Worm (Caenorhabditis elegans) whole organism, young adult: Measurements from ENCODE around the gene ZK813.1.

Experiments
- B0261.1 ChIP-seq: sonication (generic microtip); optimal IDR thresholded peaks from 2 replicates; lab custom pipeline; 2016; ENCODE audit warnings: mild to moderate bottlenecking, missing genetic modification characterization, moderate library complexity, missing compliant biosample characterization
- C17E4.6 ChIP-seq: fragments of 200-800 bp; sonication (Bioruptor generic); IDR thresholded peaks from 2 replicates; pipeline ENCODE4 v1.3.6; 2022; ENCODE audit warnings: missing genetic modification reagents, missing genetic modification characterization, missing compliant biosample characterization
- D2030.7 ChIP-seq: fragments of 200-800 bp; sonication (Bioruptor generic); IDR thresholded peaks from 2 replicates; pipeline ENCODE4 v1.3.6; 2022; ENCODE audit warnings: missing genetic modification reagents, missing genetic modification characterization, missing compliant biosample characterization
- F57C9.4 ChIP-seq: sonication (generic microtip); optimal IDR thresholded peaks from 2 replicates; lab custom pipeline; 2017; ENCODE audit warnings: mild to moderate bottlenecking, missing genetic modification characterization, missing compliant biosample characterization
- T26A5.8 ChIP-seq: sonication (generic microtip); optimal IDR thresholded peaks from 2 replicates; lab custom pipeline; 2016; ENCODE audit warnings: missing genetic modification characterization, missing compliant biosample characterization
- Y53F4B.3 ChIP-seq: fragments of 200-800 bp; sonication (Bioruptor generic); IDR thresholded peaks from 2 replicates; pipeline ENCODE4 v1.3.6; 2022; ENCODE audit warnings: missing genetic modification reagents, missing genetic modification characterization, missing compliant biosample characterization
- Y53G8AR.9 ChIP-seq: fragments of 200-800 bp; sonication (Bioruptor generic); conservative IDR thresholded peaks from 2 replicates; pipeline ENCODE4 v1.3.6; 2022; ENCODE audit warnings: missing genetic modification reagents, missing genetic modification characterization, missing compliant biosample characterization
- Y67H2A.10 ChIP-seq: fragments of 200-800 bp; sonication (Bioruptor generic); conservative IDR thresholded peaks from 2 replicates; pipeline ENCODE4 v1.3.6; 2022; ENCODE audit warnings: missing genetic modification reagents, missing genetic modification characterization, missing compliant biosample characterization
- Y95B8A.8 ChIP-seq: fragments of 200-800 bp; sonication (Bioruptor generic); IDR thresholded peaks from 2 replicates; pipeline ENCODE4 v1.3.6; 2022; ENCODE audit warnings: missing genetic modification reagents, missing genetic modification characterization, missing compliant biosample characterization
- attf-3 ChIP-seq: fragments of 200-800 bp; sonication (Bioruptor generic); conservative IDR thresholded peaks from 2 replicates; pipeline ENCODE4 v1.3.6; 2022; ENCODE audit warnings: missing genetic modification reagents, missing genetic modification characterization, missing compliant biosample characterization
- attf-6 ChIP-seq: fragments of 200-800 bp; sonication (Bioruptor generic); IDR thresholded peaks from 2 replicates; pipeline ENCODE4 v1.3.6; 2022; ENCODE audit warnings: missing genetic modification reagents, missing genetic modification characterization, missing compliant biosample characterization
- ccch-3 ChIP-seq: fragments of 200-800 bp; sonication (Bioruptor generic); optimal IDR thresholded peaks from 2 replicates; lab custom pipeline; 2018; ENCODE audit warnings: mild to moderate bottlenecking, missing genetic modification characterization, missing compliant biosample characterization
- cebp-1 ChIP-seq, 2 experiments: fragments of 200-800 bp in 1 of 2; sonication (Bioruptor generic) in 1 of 2; sonication (generic microtip) in 1 of 2; IDR thresholded peaks in 1 of 2; optimal IDR thresholded peaks in 1 of 2; 2 replicates each; pipeline versions ENCODE4 v1.3.6 to Lab custom; 2017 to 2022; ENCODE audit warnings: missing compliant biosample characterization in 2 of 2, missing genetic modification characterization in 2 of 2, mild to moderate bottlenecking in 1 of 2, missing genetic modification reagents in 1 of 2, moderate library complexity in 1 of 2
- cebp-2 ChIP-seq: fragments of 200-800 bp; sonication (Bioruptor generic); IDR thresholded peaks from 2 replicates; pipeline ENCODE4 v1.3.6; 2022; ENCODE audit warnings: missing genetic modification characterization, missing compliant biosample characterization
- ceh-100 ChIP-seq: fragments of 200-800 bp; sonication (Bioruptor generic); IDR thresholded peaks from 2 replicates; pipeline ENCODE4 v1.3.6; 2022; ENCODE audit warnings: missing genetic modification reagents, missing genetic modification characterization, missing compliant biosample characterization
- ceh-40 ChIP-seq: fragments of 200-800 bp; sonication (Bioruptor generic); IDR thresholded peaks from 2 replicates; pipeline ENCODE4 v1.3.6; 2022; ENCODE audit warnings: missing genetic modification characterization, missing compliant biosample characterization
- ceh-91 ChIP-seq: fragments of 200-800 bp; sonication (Bioruptor generic); IDR thresholded peaks from 2 replicates; pipeline ENCODE4 v1.3.6; 2022; ENCODE audit warnings: missing genetic modification reagents, missing genetic modification characterization, missing compliant biosample characterization
- chd-7 ChIP-seq: sonication (generic microtip); optimal IDR thresholded peaks from 2 replicates; lab custom pipeline; 2016; ENCODE audit warnings: mild to moderate bottlenecking, missing genetic modification characterization, moderate library complexity, missing compliant biosample characterization
- die-1 ChIP-seq: sonication (generic microtip); optimal IDR thresholded peaks from 2 replicates; lab custom pipeline; 2016; ENCODE audit warnings: missing genotype, mild to moderate bottlenecking, missing genetic modification characterization, missing compliant biosample characterization
- dox-1 ChIP-seq: fragments of 200-800 bp; sonication (Bioruptor generic); IDR thresholded peaks from 2 replicates; pipeline ENCODE4 v1.3.6; 2022; ENCODE audit warnings: missing genetic modification reagents, missing genetic modification characterization, missing compliant biosample characterization
- dpff-1 ChIP-seq: sonication (generic microtip); optimal IDR thresholded peaks from 2 replicates; lab custom pipeline; 2017; ENCODE audit warnings: mild to moderate bottlenecking, missing genetic modification characterization, missing compliant biosample characterization
- egl-44 ChIP-seq: fragments of 200-800 bp; sonication (Bioruptor generic); IDR thresholded peaks from 2 replicates; pipeline ENCODE4 v1.3.6; 2022; ENCODE audit warnings: missing genetic modification reagents, missing genetic modification characterization, missing compliant biosample characterization
- ekl-4 ChIP-seq: fragments of 200-800 bp; sonication (Bioruptor generic); IDR thresholded peaks from 2 replicates; pipeline ENCODE4 v1.3.6; 2022; ENCODE audit warnings: missing genetic modification reagents, missing genetic modification characterization, missing compliant biosample characterization
- fkh-3 ChIP-seq: sonication (generic microtip); optimal IDR thresholded peaks from 2 replicates; lab custom pipeline; 2016; ENCODE audit warnings: mild to moderate bottlenecking, missing genetic modification characterization, missing compliant biosample characterization
- gei-17 ChIP-seq: fragments of 200-800 bp; sonication (Bioruptor generic); optimal IDR thresholded peaks from 2 replicates; lab custom pipeline; 2018; ENCODE audit warnings: mild to moderate bottlenecking, missing genetic modification characterization, missing compliant biosample characterization
- hlh-12 ChIP-seq: sonication (generic microtip); optimal IDR thresholded peaks from 2 replicates; lab custom pipeline; 2016; ENCODE audit warnings: missing genetic modification characterization, missing compliant biosample characterization
- hrde-1 ChIP-seq: sonication (generic microtip); optimal IDR thresholded peaks from 2 replicates; lab custom pipeline; 2016; ENCODE audit warnings: missing genetic modification characterization, mild to moderate bottlenecking, missing compliant biosample characterization, moderate library complexity, missing genotype, missing genetic modification reagents, borderline replicate concordance
- lin-35 ChIP-seq, 3 experiments: fragments of 150-350 bp in 2 of 3; sonication (generic microtip) in 1 of 3; optimal IDR thresholded peaks; 2 replicates each; lab custom pipeline; 2014 to 2018; ENCODE audit warnings: missing biosample characterization in 3 of 3, missing genetic modification characterization in 3 of 3, missing genetic modification reagents in 3 of 3
- lin-40 ChIP-seq: sonication (generic microtip); optimal IDR thresholded peaks from 2 replicates; lab custom pipeline; 2016; ENCODE audit warnings: missing genetic modification characterization, mild to moderate bottlenecking, missing compliant biosample characterization, missing genotype, missing genetic modification reagents
- lir-1 ChIP-seq: fragments of 200-800 bp; sonication (Bioruptor generic); conservative IDR thresholded peaks from 2 replicates; pipeline ENCODE4 v1.3.6; 2022; ENCODE audit warnings: missing genetic modification reagents, missing genetic modification characterization, missing compliant biosample characterization
- lsl-1 ChIP-seq: fragments of 200-800 bp; sonication (Bioruptor generic); optimal IDR thresholded peaks from 2 replicates; lab custom pipeline; 2018; ENCODE audit warnings: mild to moderate bottlenecking, missing genetic modification characterization, moderate library complexity, missing compliant biosample characterization
- lsy-27 ChIP-seq: sonication (generic microtip); optimal IDR thresholded peaks from 2 replicates; lab custom pipeline; 2017; ENCODE audit warnings: missing genetic modification characterization, mild to moderate bottlenecking, missing compliant biosample characterization, antibody characterized with exemption, missing genotype, borderline replicate concordance; ENCODE audit not compliant: insufficient read depth
- madf-3 ChIP-seq: fragments of 200-800 bp; sonication (Bioruptor generic); IDR thresholded peaks from 2 replicates; pipeline ENCODE4 v1.3.6; 2022; ENCODE audit warnings: missing genetic modification reagents, missing genetic modification characterization, missing compliant biosample characterization
- madf-6 ChIP-seq: fragments of 200-800 bp; sonication (Bioruptor generic); IDR thresholded peaks from 2 replicates; pipeline ENCODE4 v1.3.6; 2022; ENCODE audit warnings: missing genetic modification reagents, missing genetic modification characterization, missing compliant biosample characterization
- mes-4 ChIP-seq: sonication (generic microtip); optimal IDR thresholded peaks from 2 replicates; lab custom pipeline; 2016; ENCODE audit warnings: missing genotype, missing genetic modification characterization, missing compliant biosample characterization
- nhr-80 ChIP-seq: sonication (generic microtip); optimal IDR thresholded peaks from 2 replicates; lab custom pipeline; 2016; ENCODE audit warnings: missing genetic modification characterization, missing compliant biosample characterization
- nhr-90 ChIP-seq: sonication (generic microtip); optimal IDR thresholded peaks from 2 replicates; lab custom pipeline; 2016; ENCODE audit warnings: missing genotype, mild to moderate bottlenecking, missing genetic modification characterization, missing compliant biosample characterization
- snpc-4 ChIP-seq, 5 experiments: fragments of 150-350 bp in 1 of 5; sonication (generic microtip) in 4 of 5; optimal IDR thresholded peaks; 2 replicates each; lab custom pipeline; 2014 to 2018; ENCODE audit warnings: missing genetic modification characterization in 5 of 5, missing biosample characterization in 3 of 5, antibody characterized with exemption in 2 of 5, mild to moderate bottlenecking in 2 of 5, missing compliant biosample characterization in 2 of 5, missing genotype in 2 of 5, moderate library complexity in 2 of 5, missing genetic modification reagents in 1 of 5
- somi-1 ChIP-seq: fragments of 200-800 bp; sonication (Bioruptor generic); optimal IDR thresholded peaks from 2 replicates; lab custom pipeline; 2018; ENCODE audit warnings: mild to moderate bottlenecking, missing genetic modification characterization, missing compliant biosample characterization
- sptf-2 ChIP-seq: fragments of 200-800 bp; sonication (Bioruptor generic); optimal IDR thresholded peaks from 2 replicates; lab custom pipeline; 2018; ENCODE audit warnings: mild to moderate bottlenecking, missing genetic modification characterization, missing compliant biosample characterization
- tlf-1 ChIP-seq: fragments of 200-800 bp; sonication (Bioruptor generic); optimal IDR thresholded peaks from 2 replicates; lab custom pipeline; 2018; ENCODE audit warnings: mild to moderate bottlenecking, missing genetic modification characterization, missing compliant biosample characterization
- unc-130 ChIP-seq: sonication (generic microtip); optimal IDR thresholded peaks from 2 replicates; lab custom pipeline; 2016; ENCODE audit warnings: missing genetic modification reagents, missing genetic modification characterization, missing compliant biosample characterization
- xnd-1 ChIP-seq: sonication (generic microtip); optimal IDR thresholded peaks from 2 replicates; lab custom pipeline; 2016; ENCODE audit warnings: missing genotype, missing genetic modification reagents, missing genetic modification characterization, missing compliant biosample characterization
- zfh-2 ChIP-seq: fragments of 200-800 bp; sonication (Bioruptor generic); conservative IDR thresholded peaks from 2 replicates; pipeline ENCODE4 v1.3.6; 2022; ENCODE audit warnings: missing genetic modification reagents, missing genetic modification characterization, missing compliant biosample characterization

Gene ZK813.1

DNA sequence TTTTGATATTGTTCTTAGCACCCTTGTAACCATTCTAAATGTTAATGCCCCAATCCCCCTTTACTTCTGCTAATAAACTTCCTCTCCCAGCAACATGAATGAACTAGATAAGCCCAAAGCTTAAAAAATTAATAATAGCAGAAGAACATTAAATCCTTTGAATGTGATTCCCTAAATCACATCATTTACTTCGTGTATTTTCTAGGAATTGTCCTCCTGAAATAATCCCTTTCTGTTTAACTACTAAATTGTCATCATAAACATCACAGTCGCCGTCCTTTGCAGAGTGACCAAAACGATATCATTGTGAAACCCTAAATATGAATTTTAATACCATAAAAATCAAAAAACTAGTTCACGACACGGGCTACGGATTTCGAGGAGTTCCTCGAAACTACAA is 30.0 kb upstream of the ZK813.1 start:
- no peak for TF ChIP-seq dox-1 (GFP tag; lab: Robert Waterston, UW)
- TF ChIP-seq tlf-1 (GFP tag; lab: Kevin White, UChicago) = no peak
- no peak for TF ChIP-seq ekl-4
- no peak for TF ChIP-seq lsl-1
- no peak for TF ChIP-seq lsy-27 (tag; lab: Kevin White, UChicago)
- no peak for TF ChIP-seq Y95B8A.8 (GFP tag; lab: Robert Waterston, UW)
- TF ChIP-seq D2030.7 = no peak
- TF ChIP-seq die-1 (tag; lab: Kevin White, UChicago) = no peak
- TF ChIP-seq somi-1 (GFP tag; lab: Kevin White, UChicago) = no peak
- TF ChIP-seq attf-6 (GFP tag; lab: Robert Waterston, UW) = no peak
- TF ChIP-seq ceh-91 (GFP tag; lab: Robert Waterston, UW) = no peak
- no peak for TF ChIP-seq hlh-12 (tag; lab: Kevin White, UChicago)
- TF ChIP-seq ccch-3 (GFP tag; lab: Kevin White, UChicago) = no peak
- no peak for TF ChIP-seq unc-130

DNA sequence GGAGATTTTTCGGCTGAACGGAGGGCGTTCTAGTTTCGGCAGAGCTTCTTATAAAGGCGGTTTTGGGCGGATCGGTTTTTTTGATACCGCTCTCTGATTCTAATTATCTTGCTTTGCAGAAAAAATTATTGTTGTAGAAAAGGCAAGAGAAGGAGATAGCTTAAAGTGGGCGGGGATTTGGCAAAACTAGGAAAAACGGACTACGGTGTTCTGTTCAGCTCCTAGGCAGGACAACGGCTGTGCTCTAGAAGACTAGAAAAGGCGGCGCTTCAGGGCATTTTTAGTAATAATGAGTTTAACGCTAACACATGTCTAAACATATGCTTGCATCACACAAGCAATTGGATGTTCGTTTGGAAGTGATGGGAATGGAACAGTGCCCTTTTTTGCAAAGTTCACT is 27.0 kb upstream of the ZK813.1 start, which contains the start of gene C04F6.7:
Gene C04F6.7 (minus strand): TSS at position 101 of the 400 bp plus-strand sequence.
- TF ChIP-seq cebp-1 (GFP tag; IDR thresholded peaks at IDR 0.05; lab: Robert Waterston, UW) (no peak), cebp-1 (tag; optimal IDR thresholded peaks at IDR 0.05; lab: Kevin White, UChicago) (no peak), lin-35 (GFP tag; optimal IDR thresholded peaks at IDR 0.05; lab: Kevin White, UChicago) (no peak), ceh-100 (GFP tag; lab: Robert Waterston, UW) (no peak), madf-3 (GFP tag; lab: Robert Waterston, UW) (no peak), nhr-90 (no peak), xnd-1 (no peak), lsy-27 (tag; lab: Kevin White, UChicago) (no peak), mes-4 (no peak), zfh-2 (GFP tag; lab: Robert Waterston, UW) (no peak), nhr-80 (tag; lab: Kevin White, UChicago) (no peak), attf-6 (GFP tag; lab: Robert Waterston, UW) (no peak), cebp-2 (GFP tag; lab: Robert Waterston, UW) (no peak), somi-1 (GFP tag; lab: Kevin White, UChicago) (no peak), F57C9.4 (tag; lab: Kevin White, UChicago) (no peak), B0261.1 (no peak), madf-6 (GFP tag; lab: Robert Waterston, UW) (no peak), C17E4.6 (GFP tag; lab: Robert Waterston, UW) (no peak), dpff-1 (tag; lab: Kevin White, UChicago) (no peak), attf-3 (GFP tag; lab: Robert Waterston, UW) (no peak), fkh-3 (tag; lab: Kevin White, UChicago) (no peak)

DNA sequence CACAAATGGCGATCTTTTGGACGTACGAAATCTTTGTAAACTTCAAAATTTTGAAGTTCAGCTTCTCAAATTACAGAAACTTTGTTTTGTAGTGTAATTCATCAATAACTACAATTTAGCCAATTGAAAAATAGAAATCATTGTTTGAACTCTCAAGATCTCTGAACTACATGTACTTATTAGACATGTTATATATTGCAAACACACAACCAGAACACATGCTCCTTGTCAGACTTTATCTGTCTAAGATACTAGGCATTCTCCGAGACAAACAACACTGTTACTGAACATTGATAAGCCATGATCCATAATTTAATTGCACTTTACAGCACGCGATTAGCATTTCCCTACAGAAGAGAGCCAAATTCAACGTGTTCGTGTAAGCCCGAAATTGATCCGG is 21.6 kb upstream of the ZK813.1 start, which contains the start of gene ZK813.6:
Gene ZK813.6 (plus strand): TSS at position 301 of the 400 bp plus-strand sequence.
- no peak for TF ChIP-seq ceh-40 (GFP tag; lab: Robert Waterston, UW)
- no peak for TF ChIP-seq cebp-2 (GFP tag; lab: Robert Waterston, UW)
- TF ChIP-seq Y53F4B.3 (GFP tag; lab: Robert Waterston, UW) = no peak

DNA sequence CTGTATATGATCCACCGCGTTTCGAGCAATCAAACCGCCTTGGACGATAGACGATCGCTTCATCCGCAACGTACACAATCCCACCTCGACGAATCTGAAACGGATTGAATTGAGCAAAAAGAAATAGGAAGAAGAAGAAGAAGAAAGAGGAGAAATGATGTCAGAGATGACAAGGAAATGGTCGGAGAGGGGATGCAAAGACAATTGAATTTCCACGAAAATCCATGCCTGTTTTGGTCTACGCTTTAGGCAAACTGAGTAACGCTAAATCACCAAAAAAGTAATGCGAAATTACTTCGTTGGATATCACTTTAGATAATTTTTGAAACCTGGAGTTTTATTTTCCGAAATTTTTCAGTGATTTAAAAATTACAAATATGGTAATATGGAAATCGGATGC is 17.0 kb upstream of the ZK813.1 start:
- TF ChIP-seq ekl-4 (no peak), snpc-4 (GFP tag; optimal IDR thresholded peaks at IDR 0.05; lab: Kevin White, UChicago) (no peak), snpc-4 (tag; optimal IDR thresholded peaks at IDR 0.05; lab: Kevin White, UChicago) (no peak), Y67H2A.10 (GFP tag; lab: Robert Waterston, UW) (no peak), madf-6 (GFP tag; lab: Robert Waterston, UW) (no peak), T26A5.8 (tag; lab: Kevin White, UChicago) (no peak), chd-7 (tag; lab: Kevin White, UChicago) (no peak), gei-17 (GFP tag; lab: Kevin White, UChicago) (no peak), egl-44 (GFP tag; lab: Robert Waterston, UW) (no peak), lir-1 (GFP tag; lab: Robert Waterston, UW) (no peak), lin-40 (tag; lab: Kevin White, UChicago) (no peak), hrde-1 (no peak), sptf-2 (no peak), fkh-3 (tag; lab: Kevin White, UChicago) (no peak), Y53G8AR.9 (GFP tag; lab: Robert Waterston, UW) (no peak)
